Worm (Caenorhabditis elegans) whole organism, young adult: Measurements from ENCODE around the gene F35B12.9.

Experiments used
- B0019.2 ChIP-seq: fragments of 200-800 bp; sonication (Bioruptor generic); conservative IDR thresholded peaks from 2 replicates; pipeline ENCODE4 v1.3.6; 2022; ENCODE audit warnings: missing genetic modification reagents, missing genetic modification characterization, missing compliant biosample characterization
- B0261.1 ChIP-seq: sonication (generic microtip); optimal IDR thresholded peaks from 2 replicates; lab custom pipeline; 2016; ENCODE audit warnings: mild to moderate bottlenecking, missing genetic modification characterization, moderate library complexity, missing compliant biosample characterization
- B0336.3 ChIP-seq: fragments of 200-800 bp; sonication (Bioruptor generic); IDR thresholded peaks from 2 replicates; pipeline ENCODE4 v1.3.6; 2022; ENCODE audit warnings: missing genetic modification characterization, missing compliant biosample characterization
- D2030.7 ChIP-seq: fragments of 200-800 bp; sonication (Bioruptor generic); IDR thresholded peaks from 2 replicates; pipeline ENCODE4 v1.3.6; 2022; ENCODE audit warnings: missing genetic modification reagents, missing genetic modification characterization, missing compliant biosample characterization
- F22D6.2 ChIP-seq: sonication (generic microtip); optimal IDR thresholded peaks from 2 replicates; lab custom pipeline; 2016; ENCODE audit warnings: mild to moderate bottlenecking, missing genetic modification characterization, missing compliant biosample characterization
- F49E8.2 ChIP-seq: sonication (generic microtip); optimal IDR thresholded peaks from 3 replicates; lab custom pipeline; 2017; ENCODE audit warnings: missing genetic modification characterization, mild to moderate bottlenecking, missing compliant biosample characterization, antibody characterized with exemption, moderate library complexity; ENCODE audit not compliant: insufficient read depth
- F55B11.4 ChIP-seq: sonication (generic microtip); optimal IDR thresholded peaks from 2 replicates; lab custom pipeline; 2016; ENCODE audit warnings: missing compliant biosample characterization, missing genetic modification characterization, borderline replicate concordance; ENCODE audit not compliant: insufficient read depth
- F57A8.1 ChIP-seq: fragments of 200-800 bp; sonication (Bioruptor generic); optimal IDR thresholded peaks from 2 replicates; lab custom pipeline; 2018; ENCODE audit warnings: mild to moderate bottlenecking, missing genetic modification characterization, moderate library complexity, missing compliant biosample characterization
- Y56A3A.18 ChIP-seq: fragments of 200-800 bp; sonication (Bioruptor generic); IDR thresholded peaks from 2 replicates; pipeline ENCODE4 v1.3.6; 2022; ENCODE audit warnings: missing genetic modification reagents, missing genetic modification characterization, missing compliant biosample characterization
- ZK185.1 ChIP-seq: sonication (generic microtip); optimal IDR thresholded peaks from 2 replicates; lab custom pipeline; 2016; ENCODE audit warnings: mild to moderate bottlenecking, missing genetic modification characterization, missing compliant biosample characterization; ENCODE audit not compliant: poor library complexity, severe bottlenecking
- ceh-100 ChIP-seq: fragments of 200-800 bp; sonication (Bioruptor generic); IDR thresholded peaks from 2 replicates; pipeline ENCODE4 v1.3.6; 2022; ENCODE audit warnings: missing genetic modification reagents, missing genetic modification characterization, missing compliant biosample characterization
- ceh-91 ChIP-seq: fragments of 200-800 bp; sonication (Bioruptor generic); IDR thresholded peaks from 2 replicates; pipeline ENCODE4 v1.3.6; 2022; ENCODE audit warnings: missing genetic modification reagents, missing genetic modification characterization, missing compliant biosample characterization
- dox-1 ChIP-seq: fragments of 200-800 bp; sonication (Bioruptor generic); IDR thresholded peaks from 2 replicates; pipeline ENCODE4 v1.3.6; 2022; ENCODE audit warnings: missing genetic modification reagents, missing genetic modification characterization, missing compliant biosample characterization
- dpl-1 ChIP-seq: fragments of 150-350 bp; optimal IDR thresholded peaks from 2 replicates; lab custom pipeline; 2014; ENCODE audit warnings: missing biosample characterization, missing genetic modification reagents, missing genetic modification characterization
- efl-1 ChIP-seq: fragments of 150-350 bp; optimal IDR thresholded peaks from 2 replicates; lab custom pipeline; 2014; ENCODE audit warnings: missing biosample characterization, missing genetic modification reagents, missing genetic modification characterization
- egrh-3 ChIP-seq: fragments of 200-800 bp; sonication (Bioruptor generic); IDR thresholded peaks from 2 replicates; pipeline ENCODE4 v1.3.6; 2022; ENCODE audit warnings: missing genetic modification reagents, missing genetic modification characterization, missing compliant biosample characterization
- ekl-4 ChIP-seq: fragments of 200-800 bp; sonication (Bioruptor generic); IDR thresholded peaks from 2 replicates; pipeline ENCODE4 v1.3.6; 2022; ENCODE audit warnings: missing genetic modification reagents, missing genetic modification characterization, missing compliant biosample characterization
- fkh-3 ChIP-seq: sonication (generic microtip); optimal IDR thresholded peaks from 2 replicates; lab custom pipeline; 2016; ENCODE audit warnings: mild to moderate bottlenecking, missing genetic modification characterization, missing compliant biosample characterization
- him-1 ChIP-seq: sonication (generic microtip); optimal IDR thresholded peaks from 2 replicates; lab custom pipeline; 2016; ENCODE audit warnings: missing genotype, missing genetic modification reagents, missing genetic modification characterization, missing compliant biosample characterization
- hlh-26 ChIP-seq: fragments of 200-800 bp; sonication (Bioruptor generic); conservative IDR thresholded peaks from 2 replicates; pipeline ENCODE4 v1.3.6; 2022; ENCODE audit warnings: missing genetic modification reagents, missing genetic modification characterization, missing compliant biosample characterization
- hmg-1.2 ChIP-seq: fragments of 200-800 bp; sonication (Bioruptor generic); IDR thresholded peaks from 2 replicates; pipeline ENCODE4 v1.3.6; 2022; ENCODE audit warnings: missing genetic modification reagents, missing genetic modification characterization, missing compliant biosample characterization
- let-526 ChIP-seq: fragments of 200-800 bp; sonication (Bioruptor generic); IDR thresholded peaks from 2 replicates; pipeline ENCODE4 v1.3.6; 2022; ENCODE audit warnings: missing genetic modification reagents, missing genetic modification characterization, missing compliant biosample characterization
- lin-26 ChIP-seq: fragments of 200-800 bp; sonication (Bioruptor generic); IDR thresholded peaks from 2 replicates; pipeline ENCODE4 v1.3.6; 2022; ENCODE audit warnings: missing genetic modification reagents, missing genetic modification characterization, missing compliant biosample characterization
- lin-35 ChIP-seq, 3 experiments: fragments of 150-350 bp in 2 of 3; sonication (generic microtip) in 1 of 3; optimal IDR thresholded peaks; 2 replicates each; lab custom pipeline; 2014 to 2018; ENCODE audit warnings: missing biosample characterization in 3 of 3, missing genetic modification characterization in 3 of 3, missing genetic modification reagents in 3 of 3
- lin-40 ChIP-seq: sonication (generic microtip); optimal IDR thresholded peaks from 2 replicates; lab custom pipeline; 2016; ENCODE audit warnings: missing genetic modification characterization, mild to moderate bottlenecking, missing compliant biosample characterization, missing genotype, missing genetic modification reagents
- lin-54 ChIP-seq: fragments of 200-800 bp; sonication (Bioruptor generic); optimal IDR thresholded peaks from 2 replicates; lab custom pipeline; 2018; ENCODE audit warnings: mild to moderate bottlenecking, missing genetic modification characterization, missing compliant biosample characterization
- lsl-1 ChIP-seq: fragments of 200-800 bp; sonication (Bioruptor generic); optimal IDR thresholded peaks from 2 replicates; lab custom pipeline; 2018; ENCODE audit warnings: mild to moderate bottlenecking, missing genetic modification characterization, moderate library complexity, missing compliant biosample characterization
- madf-6 ChIP-seq: fragments of 200-800 bp; sonication (Bioruptor generic); IDR thresholded peaks from 2 replicates; pipeline ENCODE4 v1.3.6; 2022; ENCODE audit warnings: missing genetic modification reagents, missing genetic modification characterization, missing compliant biosample characterization
- madf-8 ChIP-seq: fragments of 200-800 bp; sonication (Bioruptor generic); conservative IDR thresholded peaks from 2 replicates; pipeline ENCODE4 v1.3.6; 2022; ENCODE audit warnings: missing genetic modification reagents, missing genetic modification characterization, missing compliant biosample characterization
- mxl-1 ChIP-seq: sonication (generic microtip); optimal IDR thresholded peaks from 2 replicates; lab custom pipeline; 2016; ENCODE audit warnings: missing genetic modification characterization, missing compliant biosample characterization
- nfya-2 ChIP-seq: fragments of 200-800 bp; sonication (Bioruptor generic); IDR thresholded peaks from 2 replicates; pipeline ENCODE4 v1.3.6; 2022; ENCODE audit warnings: missing genetic modification reagents, missing genetic modification characterization, missing compliant biosample characterization
- nfyb-1 ChIP-seq: fragments of 200-800 bp; sonication (Bioruptor generic); IDR thresholded peaks from 2 replicates; pipeline ENCODE4 v1.3.6; 2022; ENCODE audit warnings: missing genetic modification reagents, missing genetic modification characterization, missing compliant biosample characterization
- nhr-80 ChIP-seq: sonication (generic microtip); optimal IDR thresholded peaks from 2 replicates; lab custom pipeline; 2016; ENCODE audit warnings: missing genetic modification characterization, missing compliant biosample characterization
- pbrm-1 ChIP-seq: fragments of 200-800 bp; sonication (Bioruptor generic); IDR thresholded peaks from 2 replicates; pipeline ENCODE4 v1.3.6; 2022; ENCODE audit warnings: missing genetic modification reagents, missing genetic modification characterization, missing compliant biosample characterization
- pha-4 ChIP-seq: fragments of 150-350 bp; sonication (generic microtip); optimal IDR thresholded peaks from 2 replicates; lab custom pipeline; 2014; ENCODE audit warnings: missing biosample characterization, missing genetic modification reagents, missing genetic modification characterization
- rcor-1 ChIP-seq: fragments of 200-800 bp; sonication (Bioruptor generic); IDR thresholded peaks from 2 replicates; pipeline ENCODE4 v1.3.6; 2022; ENCODE audit warnings: missing genetic modification reagents, missing genetic modification characterization, missing compliant biosample characterization
- sdz-38 ChIP-seq: sonication (generic microtip); optimal IDR thresholded peaks from 2 replicates; lab custom pipeline; 2016; ENCODE audit warnings: missing genotype, missing genetic modification characterization, missing compliant biosample characterization
- sea-2 ChIP-seq: fragments of 200-800 bp; sonication (Bioruptor generic); IDR thresholded peaks from 2 replicates; pipeline ENCODE4 v1.3.6; 2022; ENCODE audit warnings: missing genetic modification characterization, missing compliant biosample characterization
- snpc-3.4 ChIP-seq: sonication (generic microtip); optimal IDR thresholded peaks from 2 replicates; lab custom pipeline; 2017; ENCODE audit warnings: missing genetic modification characterization, mild to moderate bottlenecking, missing compliant biosample characterization, antibody characterized with exemption, moderate library complexity, missing genotype, missing genetic modification reagents
- snpc-4 ChIP-seq, 5 experiments: fragments of 150-350 bp in 1 of 5; sonication (generic microtip) in 4 of 5; optimal IDR thresholded peaks; 2 replicates each; lab custom pipeline; 2014 to 2018; ENCODE audit warnings: missing genetic modification characterization in 5 of 5, missing biosample characterization in 3 of 5, antibody characterized with exemption in 2 of 5, mild to moderate bottlenecking in 2 of 5, missing compliant biosample characterization in 2 of 5, missing genotype in 2 of 5, moderate library complexity in 2 of 5, missing genetic modification reagents in 1 of 5
- unc-130 ChIP-seq: sonication (generic microtip); optimal IDR thresholded peaks from 2 replicates; lab custom pipeline; 2016; ENCODE audit warnings: missing genetic modification reagents, missing genetic modification characterization, missing compliant biosample characterization
- unc-62 ChIP-seq: fragments of 150-350 bp; optimal IDR thresholded peaks from 2 replicates; lab custom pipeline; 2014; ENCODE audit warnings: missing biosample characterization, missing genetic modification reagents, missing genetic modification characterization
- xnd-1 ChIP-seq: sonication (generic microtip); optimal IDR thresholded peaks from 2 replicates; lab custom pipeline; 2016; ENCODE audit warnings: missing genotype, missing genetic modification reagents, missing genetic modification characterization, missing compliant biosample characterization
- ztf-6 ChIP-seq: fragments of 200-800 bp; sonication (Bioruptor generic); IDR thresholded peaks from 2 replicates; pipeline ENCODE4 v1.3.6; 2022; ENCODE audit warnings: missing genetic modification reagents, missing genetic modification characterization, missing compliant biosample characterization

The F35B12.9 gene

DNA sequence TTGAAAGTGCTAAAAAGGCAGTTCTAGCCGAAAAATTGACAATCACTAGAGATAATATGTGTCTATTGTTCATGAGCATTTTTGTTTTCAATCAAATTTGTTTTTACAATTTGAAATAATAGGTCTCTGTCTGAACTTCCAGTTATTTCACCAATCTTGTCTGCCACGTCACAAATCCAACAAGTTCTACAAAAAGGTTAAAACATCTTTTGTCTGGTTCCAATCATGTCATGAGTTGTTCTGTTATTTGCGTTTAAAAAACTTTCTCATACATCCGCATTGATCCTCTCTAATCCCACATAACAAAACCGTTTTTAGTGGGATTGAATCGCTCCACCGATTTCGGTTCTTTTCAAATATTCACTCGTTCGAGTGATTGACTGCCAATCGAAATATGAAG lies at the start of gene F35B12.9:
TSS of gene F35B12.9 (plus strand) at position 372 of the 400 bp plus-strand sequence.
- TF ChIP-seq lin-40 (tag; lab: Kevin White, UChicago) (no peak), lin-26 (GFP tag; lab: Robert Waterston, UW) (no peak), nfyb-1 (GFP tag; lab: Robert Waterston, UW) (no peak), ZK185.1 (no peak), snpc-4 (GFP tag; optimal IDR thresholded peaks at IDR 0.05; lab: Kevin White, UChicago) (no peak), snpc-4 (tag; optimal IDR thresholded peaks at IDR 0.05; lab: Kevin White, UChicago) (no peak), egrh-3 (no peak), pha-4 (no peak), sea-2 (GFP tag; lab: Robert Waterston, UW) (no peak), lsl-1 (GFP tag; lab: Kevin White, UChicago) (no peak), B0261.1 (tag; lab: Kevin White, UChicago) (no peak), nhr-80 (tag; lab: Kevin White, UChicago) (no peak), hlh-26 (no peak), dox-1 (GFP tag; lab: Robert Waterston, UW) (no peak)

DNA sequence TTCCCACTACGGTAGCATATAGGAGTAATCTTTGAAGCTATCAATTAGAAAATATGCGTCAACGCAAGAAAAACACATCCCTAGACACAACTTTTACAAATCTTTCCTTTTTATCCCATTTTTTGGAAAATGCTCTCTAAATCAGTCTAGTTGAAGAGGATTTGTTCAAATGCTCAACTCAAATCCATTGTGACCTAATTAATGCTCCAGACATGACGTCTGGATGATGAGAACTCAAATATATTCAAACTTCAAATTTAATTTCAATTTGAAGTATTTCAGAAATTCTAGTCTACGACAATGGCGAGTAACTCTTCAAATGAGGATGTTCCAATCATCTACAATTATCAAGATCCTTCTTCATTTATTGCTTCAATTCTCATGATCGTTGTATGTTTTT lies 48.6 kb upstream of the F35B12.9 start, which contains the start of gene srx-85:
TSS of gene srx-85 (plus strand) at position 301 of the 400 bp plus-strand sequence.
- TF ChIP-seq him-1 (tag; lab: Kevin White, UChicago) (no peak), F57A8.1 (GFP tag; lab: Kevin White, UChicago) (no peak), unc-62 (GFP tag; lab: Kevin White, UChicago) (no peak), sdz-38 (tag; lab: Kevin White, UChicago) (no peak), F22D6.2 (tag; lab: Kevin White, UChicago) (no peak), ceh-91 (GFP tag; lab: Robert Waterston, UW) (no peak), pbrm-1 (GFP tag; lab: Robert Waterston, UW) (no peak), F55B11.4 (tag; lab: Kevin White, UChicago) (no peak)
- TF ChIP-seq, all 124 proteins: peak for 0

DNA sequence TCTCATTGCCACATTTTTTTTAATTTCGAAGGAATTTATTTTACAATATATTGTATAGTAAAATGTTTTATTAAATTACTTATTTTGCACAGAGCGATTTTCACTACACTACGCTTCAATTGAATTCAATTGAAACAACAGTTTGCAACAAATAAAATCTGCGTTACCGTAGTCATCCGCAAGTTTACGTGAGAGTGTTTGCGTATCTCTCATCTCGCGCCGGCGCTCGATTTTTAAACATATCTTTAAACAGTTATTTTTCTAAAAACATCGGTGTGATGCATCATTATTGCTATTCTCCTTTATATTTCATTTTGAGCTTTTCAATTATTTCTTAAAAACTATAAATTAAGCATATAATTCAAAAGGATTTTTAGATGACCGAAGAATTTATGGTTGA lies 46.7 kb upstream of the F35B12.9 start, which contains the start of gene duo-1:
TSS of gene duo-1 (plus strand) at position 371 of the 400 bp plus-strand sequence.
- TF ChIP-seq ztf-6 (GFP tag; lab: Robert Waterston, UW): no peak
- peak; percentile 95 for TF ChIP-seq madf-6 (GFP tag; lab: Robert Waterston, UW)
- TF ChIP-seq lin-35 (GFP tag; optimal IDR thresholded peaks at IDR 0.05; lab: Kevin White, UChicago): peak in 1 of 3 experiments; percentile 41
- peak; percentile 72 for TF ChIP-seq rcor-1
- no peak for TF ChIP-seq mxl-1 (tag; lab: Kevin White, UChicago)
- TF ChIP-seq unc-130: peak; percentile 60
- no peak for TF ChIP-seq nfya-2 (GFP tag; lab: Robert Waterston, UW)
- TF ChIP-seq dpl-1 (GFP tag; lab: Kevin White, UChicago): peak; percentile 82
- peak; percentile 88 for TF ChIP-seq madf-8 (GFP tag; lab: Robert Waterston, UW)
- peak; percentile 80 for TF ChIP-seq lsl-1 (GFP tag; lab: Kevin White, UChicago)
- no peak for TF ChIP-seq let-526
- TF ChIP-seq ceh-100 (GFP tag; lab: Robert Waterston, UW): no peak
- TF ChIP-seq him-1 (tag; lab: Kevin White, UChicago): peak; percentile 39
- no peak for TF ChIP-seq fkh-3 (tag; lab: Kevin White, UChicago)
- TF ChIP-seq Y56A3A.18: no peak
- TF ChIP-seq F49E8.2: no peak
- TF ChIP-seq dox-1 (GFP tag; lab: Robert Waterston, UW): peak; percentile 55
- peak; percentile 57 for TF ChIP-seq lin-54 (GFP tag; lab: Kevin White, UChicago)
- peak; percentile 79 for TF ChIP-seq ceh-91 (GFP tag; lab: Robert Waterston, UW)
- peak; percentile 95 for TF ChIP-seq efl-1 (GFP tag; lab: Kevin White, UChicago)
- no peak for TF ChIP-seq snpc-4 (GFP tag; optimal IDR thresholded peaks at IDR 0.05; lab: Kevin White, UChicago)
- peak in 1 of 4 experiments; percentile 49 for TF ChIP-seq snpc-4 (tag; optimal IDR thresholded peaks at IDR 0.05; lab: Kevin White, UChicago)
- no peak for TF ChIP-seq B0336.3 (GFP tag; lab: Robert Waterston, UW)
- peak; percentile 64 for TF ChIP-seq D2030.7
- TF ChIP-seq ekl-4 (GFP tag; lab: Robert Waterston, UW): 0 out of 2 replicates have a peak, but pooled peaks have one; percentile 51
- TF ChIP-seq snpc-3.4: peak; percentile 49
- peak; percentile 86 for TF ChIP-seq xnd-1 (tag; lab: Kevin White, UChicago)
- peak; percentile 28; the same call in 1 of the 2 replicates for TF ChIP-seq hmg-1.2 (GFP tag; lab: Robert Waterston, UW)
- TF ChIP-seq B0019.2: no peak
